Fruit fly (Drosophila melanogaster) whole organism, embryonic: ENCODE measurements around the gene fzy.

Experiments
- Atf6 ChIP-seq: fragments of 200-800 bp; sonication (Bioruptor generic); IDR thresholded peaks from 2 replicates; pipeline ENCODE4 v1.3.6; 2022; ENCODE audit warnings: missing biosample characterization, missing genetic modification characterization
- B-H1 ChIP-seq: fragments of 200-800 bp; sonication (Bioruptor generic); IDR thresholded peaks from 3 replicates; pipeline ENCODE4 v1.3.6; 2022; ENCODE audit warnings: missing biosample characterization, missing genetic modification characterization
- CG10462 ChIP-seq: fragments of 200-800 bp; sonication (Bioruptor generic); optimal IDR thresholded peaks from 2 replicates; lab custom pipeline; 2016; ENCODE audit warnings: missing biosample characterization, missing genetic modification characterization
- CG11247 ChIP-seq: fragments of 200-800 bp; sonication (Bioruptor generic); IDR thresholded peaks from 2 replicates; pipeline ENCODE4 v1.3.6; 2022; ENCODE audit warnings: missing biosample characterization, missing genetic modification characterization
- CG11560 ChIP-seq: fragments of 200-800 bp; sonication (Bioruptor generic); IDR thresholded peaks from 3 replicates; pipeline ENCODE4 v1.3.6; 2022; ENCODE audit warnings: missing biosample characterization, missing genetic modification characterization
- CG11695 ChIP-seq: fragments of 200-800 bp; sonication (Bioruptor generic); IDR thresholded peaks from 3 replicates; pipeline ENCODE4 v1.3.6; 2022; ENCODE audit warnings: missing biosample characterization, missing genetic modification characterization
- CG13296 ChIP-seq: fragments of 200-800 bp; sonication (Bioruptor generic); optimal IDR thresholded peaks from 3 replicates; lab custom pipeline; 2018; ENCODE audit warnings: missing biosample characterization, mild to moderate bottlenecking, missing genetic modification characterization
- CG14860 ChIP-seq: fragments of 200-800 bp; sonication (Bioruptor generic); IDR thresholded peaks from 3 replicates; pipeline ENCODE4 v1.3.6; 2022; ENCODE audit warnings: missing biosample characterization, missing genetic modification characterization; ENCODE audit not compliant: partially characterized antibody
- CG15011 ChIP-seq: fragments of 200-800 bp; sonication (Bioruptor generic); optimal IDR thresholded peaks from 3 replicates; lab custom pipeline; 2018; ENCODE audit warnings: missing biosample characterization, mild to moderate bottlenecking, missing genetic modification characterization
- CG15601 ChIP-seq: fragments of 200-800 bp; sonication (Bioruptor generic); optimal IDR thresholded peaks from 3 replicates; lab custom pipeline; 2019; ENCODE audit warnings: missing biosample characterization, mild to moderate bottlenecking, missing genetic modification characterization, moderate library complexity
- CG18476 ChIP-seq: fragments of 200-800 bp; sonication (Bioruptor generic); optimal IDR thresholded peaks from 2 replicates; lab custom pipeline; 2016; ENCODE audit warnings: missing biosample characterization, mild to moderate bottlenecking, missing genetic modification characterization
- CG30020 ChIP-seq: fragments of 200-800 bp; optimal IDR thresholded peaks from 2 replicates; lab custom pipeline; 2019; ENCODE audit warnings: missing biosample characterization, mild to moderate bottlenecking, missing genetic modification characterization, moderate library complexity
- CG4617 ChIP-seq: fragments of 200-800 bp; sonication (Bioruptor generic); optimal IDR thresholded peaks from 3 replicates; lab custom pipeline; 2016; ENCODE audit warnings: missing biosample characterization, missing genetic modification characterization, borderline replicate concordance
- CG6654 ChIP-seq: fragments of 200-800 bp; sonication (Bioruptor generic); optimal IDR thresholded peaks from 2 replicates; lab custom pipeline; 2017; ENCODE audit warnings: missing biosample characterization, mild to moderate bottlenecking, missing genetic modification characterization
- D19B ChIP-seq: fragments of 200-800 bp; sonication (Bioruptor generic); optimal IDR thresholded peaks from 2 replicates; lab custom pipeline; 2017; ENCODE audit warnings: missing biosample characterization, mild to moderate bottlenecking, missing genetic modification characterization
- Drgx ChIP-seq: fragments of 200-800 bp; sonication (Bioruptor generic); IDR thresholded peaks from 2 replicates; pipeline ENCODE4 v1.3.6; 2022; ENCODE audit warnings: missing biosample characterization, missing genetic modification characterization
- Elba2 ChIP-seq: fragments of 200-800 bp; sonication (Bioruptor generic); optimal IDR thresholded peaks from 3 replicates; lab custom pipeline; 2016; ENCODE audit warnings: missing biosample characterization, missing genetic modification characterization
- HHEX ChIP-seq: fragments of 200-800 bp; sonication (Bioruptor generic); optimal IDR thresholded peaks from 3 replicates; lab custom pipeline; 2017; ENCODE audit warnings: missing biosample characterization, mild to moderate bottlenecking, missing genetic modification characterization, missing genetic modification reagents
- HLHmδ ChIP-seq: fragments of 200-800 bp; sonication (Bioruptor generic); optimal IDR thresholded peaks from 2 replicates; lab custom pipeline; 2018; ENCODE audit warnings: missing biosample characterization, mild to moderate bottlenecking, missing genetic modification characterization, moderate library complexity
- HmgD ChIP-seq: fragments of 200-800 bp; sonication (Bioruptor generic); optimal IDR thresholded peaks from 3 replicates; lab custom pipeline; 2016; ENCODE audit warnings: missing biosample characterization, missing genetic modification characterization
- HmgZ ChIP-seq: fragments of 200-800 bp; sonication (Bioruptor generic); optimal IDR thresholded peaks from 2 replicates; lab custom pipeline; 2018; ENCODE audit warnings: missing biosample characterization, mild to moderate bottlenecking, missing genetic modification characterization
- Hr3 ChIP-seq: fragments of 200-800 bp; sonication (Bioruptor generic); optimal IDR thresholded peaks from 3 replicates; lab custom pipeline; 2016; ENCODE audit warnings: missing biosample characterization, missing genetic modification characterization
- Hr78 ChIP-seq, 2 experiments: fragments of 200-800 bp in 1 of 2; fragments of >200 bp in 1 of 2; sonication (Bioruptor generic) in 1 of 2; optimal IDR thresholded peaks; 2 replicates each; lab custom pipeline; 2017 to 2019; ENCODE audit warnings: missing biosample characterization in 2 of 2, missing genetic modification characterization in 2 of 2, mild to moderate bottlenecking in 1 of 2, moderate library complexity in 1 of 2
- Jarid2 ChIP-seq: fragments of 200-800 bp; sonication (Bioruptor generic); optimal IDR thresholded peaks from 3 replicates; lab custom pipeline; 2017; ENCODE audit warnings: mild to moderate bottlenecking, missing biosample characterization, missing genetic modification reagents, missing genetic modification characterization
- Max ChIP-seq: fragments of 200-800 bp; sonication (Bioruptor generic); optimal IDR thresholded peaks from 2 replicates; lab custom pipeline; 2016; ENCODE audit warnings: missing biosample characterization, mild to moderate bottlenecking, missing genetic modification characterization
- Mrtf ChIP-seq: fragments of 200-800 bp; sonication (Bioruptor generic); IDR thresholded peaks from 3 replicates; pipeline ENCODE4 v1.3.6; 2022; ENCODE audit warnings: missing biosample characterization, missing genetic modification characterization
- Myb ChIP-seq: fragments of 200-800 bp; sonication (Bioruptor generic); optimal IDR thresholded peaks from 2 replicates; lab custom pipeline; 2016; ENCODE audit warnings: missing biosample characterization, missing genetic modification characterization
- Nf-YC ChIP-seq: fragments of 200-800 bp; optimal IDR thresholded peaks from 3 replicates; lab custom pipeline; 2019; ENCODE audit warnings: missing biosample characterization, mild to moderate bottlenecking, missing genetic modification characterization, moderate library complexity
- Ravus ChIP-seq: fragments of 200-800 bp; sonication (Bioruptor generic); IDR thresholded peaks from 2 replicates; pipeline ENCODE4 v1.3.6; 2022; ENCODE audit warnings: missing biosample characterization, missing genetic modification characterization
- Rfx ChIP-seq: fragments of 200-800 bp; sonication (Bioruptor generic); IDR thresholded peaks from 2 replicates; pipeline ENCODE4 v1.3.6; 2022; ENCODE audit warnings: missing biosample characterization, missing genetic modification characterization
- Six4 ChIP-seq: fragments of 200-800 bp; sonication (Bioruptor generic); optimal IDR thresholded peaks from 2 replicates; lab custom pipeline; 2016; ENCODE audit warnings: missing biosample characterization, missing genetic modification characterization
- Sox100B ChIP-seq: fragments of 200-800 bp; sonication (Bioruptor generic); optimal IDR thresholded peaks from 3 replicates; lab custom pipeline; 2018; ENCODE audit warnings: missing biosample characterization, mild to moderate bottlenecking, missing genetic modification characterization
- Stat92E ChIP-seq, 3 experiments: fragments of >200 bp in 2 of 3; fragments of 200-800 bp in 1 of 3; sonication (Bioruptor generic) in 1 of 3; optimal IDR thresholded peaks; 2 replicates each; lab custom pipeline; 2017 to 2019; ENCODE audit warnings: missing biosample characterization in 3 of 3, missing genetic modification characterization in 3 of 3, mild to moderate bottlenecking in 1 of 3, moderate library complexity in 1 of 3
- Usf ChIP-seq: fragments of 200-800 bp; sonication (Bioruptor generic); optimal IDR thresholded peaks from 2 replicates; lab custom pipeline; 2017; ENCODE audit warnings: missing genotype, missing biosample characterization, missing genetic modification characterization
- disco-r ChIP-seq: fragments of 200-800 bp; sonication (Bioruptor generic); optimal IDR thresholded peaks from 2 replicates; lab custom pipeline; 2016; ENCODE audit warnings: missing biosample characterization, missing genetic modification characterization
- exex ChIP-seq: fragments of 200-800 bp; sonication (Bioruptor generic); optimal IDR thresholded peaks from 4 replicates; lab custom pipeline; 2018; ENCODE audit warnings: missing biosample characterization, mild to moderate bottlenecking, missing genetic modification characterization, moderate library complexity
- eyg ChIP-seq: fragments of 200-800 bp; sonication (Bioruptor generic); optimal IDR thresholded peaks from 3 replicates; lab custom pipeline; 2016; ENCODE audit warnings: missing biosample characterization, missing genetic modification characterization
- insv ChIP-seq, 2 experiments: fragments of 200-800 bp; sonication (Bioruptor generic); optimal IDR thresholded peaks; 3 replicates each; lab custom pipeline; 2016 to 2018; ENCODE audit warnings: missing biosample characterization in 2 of 2, missing genetic modification characterization in 2 of 2
- ken ChIP-seq: fragments of 200-800 bp; sonication (Bioruptor generic); IDR thresholded peaks from 3 replicates; pipeline ENCODE4 v1.3.6; 2022; ENCODE audit warnings: missing biosample characterization, missing genetic modification characterization
- mam ChIP-seq: fragments of 200-800 bp; sonication (Bioruptor generic); optimal IDR thresholded peaks from 3 replicates; lab custom pipeline; 2016; ENCODE audit warnings: missing biosample characterization, missing genetic modification characterization
- salm ChIP-seq: fragments of 200-800 bp; sonication (Bioruptor generic); optimal IDR thresholded peaks from 2 replicates; lab custom pipeline; 2018; ENCODE audit warnings: missing biosample characterization, mild to moderate bottlenecking, missing genetic modification characterization
- sim ChIP-seq: fragments of 200-800 bp; sonication (Bioruptor generic); IDR thresholded peaks from 2 replicates; pipeline ENCODE4 v1.3.6; 2022; ENCODE audit warnings: missing biosample characterization, missing genetic modification characterization
- sob ChIP-seq: fragments of 200-800 bp; sonication (Bioruptor generic); IDR thresholded peaks from 2 replicates; pipeline ENCODE4 v1.3.6; 2022; ENCODE audit warnings: missing biosample characterization, missing genetic modification characterization
- sr ChIP-seq: fragments of 200-800 bp; sonication (Bioruptor generic); IDR thresholded peaks from 3 replicates; pipeline ENCODE4 v1.3.6; 2022; ENCODE audit warnings: missing biosample characterization, missing genetic modification characterization
- tio ChIP-seq: fragments of 200-800 bp; sonication (Bioruptor generic); optimal IDR thresholded peaks from 2 replicates; lab custom pipeline; 2017; ENCODE audit warnings: missing biosample characterization, missing genetic modification characterization, inconsistent platforms
- ttk ChIP-seq: fragments of 200-800 bp; sonication (Bioruptor generic); IDR thresholded peaks from 2 replicates; pipeline ENCODE4 v2.1.2; 2022; ENCODE audit warnings: missing biosample characterization, missing genetic modification characterization
- unpg ChIP-seq: fragments of 200-800 bp; sonication (Bioruptor generic); optimal IDR thresholded peaks from 3 replicates; lab custom pipeline; 2018; ENCODE audit warnings: missing biosample characterization, mild to moderate bottlenecking, missing genetic modification characterization, moderate library complexity
- wor ChIP-seq: fragments of 200-800 bp; sonication (Bioruptor generic); IDR thresholded peaks from 2 replicates; pipeline ENCODE4 v1.3.6; 2022; ENCODE audit warnings: missing biosample characterization, missing genetic modification characterization

The fzy gene

dm6 chr2L:16299466-16300311 lies 11.1 kb upstream of the fzy start, which contains the start of the genes heix and CG17328 (continued):
- TF ChIP-seq CG15011 (GFP tag; lab: Kevin White, UChicago) (no peak), Stat92E (GFP tag; optimal IDR thresholded peaks at IDR 0.05; lab: Kevin White, UChicago) (no peak), Six4 (peak; percentile 59), CG11247 (GFP tag; lab: Robert Waterston, UW) (peak; percentile 74), disco-r (GFP tag; lab: Kevin White, UChicago) (peak; percentile 16), CG6654 (no peak), HmgD (GFP tag; lab: Kevin White, UChicago) (no peak), CG14860 (GFP tag; lab: Robert Waterston, UW) (no peak), B-H1 (GFP tag; lab: Robert Waterston, UW) (peak; percentile 34; the same call in 1 of the 3 replicates), CG18476 (GFP tag; lab: Kevin White, UChicago) (peak; percentile 48), sim (GFP tag; lab: Robert Waterston, UW) (no peak), CG15601 (tag; lab: Kevin White, UChicago) (peak; percentile 57), HHEX (GFP tag; lab: Kevin White, UChicago) (peak; percentile 41), CG10462 (peak; percentile 13), Max (GFP tag; lab: Kevin White, UChicago) (peak; percentile 60), mam (peak; percentile 87), Usf (GFP tag; lab: Kevin White, UChicago) (peak; percentile 33), Ravus (GFP tag; lab: Robert Waterston, UW) (peak; percentile 3; the same call in 1 of the 2 replicates), unpg (GFP tag; lab: Kevin White, UChicago) (peak; percentile 68), Rfx (GFP tag; lab: Robert Waterston, UW) (peak; percentile 85), Jarid2 (GFP tag; lab: Kevin White, UChicago) (no peak), D19B (GFP tag; lab: Kevin White, UChicago) (peak; percentile 68), sob (GFP tag; lab: Robert Waterston, UW) (peak; percentile 68), CG30020 (tag; lab: Kevin White, UChicago) (peak; percentile 64), Mrtf (GFP tag; lab: Robert Waterston, UW) (peak; percentile 53; the same call in 2 of the 3 replicates), insv (GFP tag; optimal IDR thresholded peaks at IDR 0.05; lab: Kevin White, UChicago) (peak in 1 of 2 experiments; percentile 36), Sox100B (GFP tag; lab: Kevin White, UChicago) (peak; percentile 70), Elba2 (GFP tag; lab: Kevin White, UChicago) (no peak), tio (GFP tag; lab: Kevin White, UChicago) (peak; percentile 80), ttk (peak; percentile 68), eyg (GFP tag; lab: Kevin White, UChicago) (peak; percentile 64), Nf-YC (no peak), Atf6 (GFP tag; lab: Robert Waterston, UW) (peak; percentile 43; the same call in 1 of the 2 replicates), HLHmδ (GFP tag; lab: Kevin White, UChicago) (no peak), HmgZ (tag; lab: Kevin White, UChicago) (peak; percentile 30), ken (GFP tag; lab: Robert Waterston, UW) (peak; percentile 76), Drgx (GFP tag; lab: Robert Waterston, UW) (0 out of 2 replicates have a peak, but pooled peaks have one; percentile 20), Hr3 (GFP tag; lab: Kevin White, UChicago) (peak; percentile 73), sr (GFP tag; lab: Robert Waterston, UW) (no peak), salm (tag; lab: Kevin White, UChicago) (no peak), CG11560 (tag; lab: Robert Waterston, UW) (no peak; the same call in 2 of the 3 replicates), Hr78 (GFP tag; optimal IDR thresholded peaks at IDR 0.05; lab: Kevin White, UChicago) (no peak), CG4617 (GFP tag; lab: Kevin White, UChicago) (peak; percentile 94), Myb (peak; percentile 39), CG13296 (GFP tag; lab: Kevin White, UChicago) (peak; percentile 73), CG11695 (peak; percentile 62; the same call in 1 of the 3 replicates), exex (no peak), wor (GFP tag; lab: Robert Waterston, UW) (peak; percentile 41; the same call in 1 of the 2 replicates)
